Worm (Caenorhabditis elegans): ENCODE data around the gene ipp-5.

ce11 chrX:6020782-6021181 lies 10.5 kb upstream of the ipp-5 start:
- no peak for TF ChIP-seq ztf-11 (tag; optimal IDR thresholded peaks at IDR 0.05)
- no peak for TF ChIP-seq nhr-28 (tag; optimal IDR thresholded peaks at IDR 0.05)
- TF ChIP-seq aly-2 (tag; optimal IDR thresholded peaks at IDR 0.05): no peak
- no peak for TF ChIP-seq lsy-2 (tag; optimal IDR thresholded peaks at IDR 0.05)
- no peak for TF ChIP-seq lin-13 (GFP tag; optimal IDR thresholded peaks at IDR 0.05)
- no peak for TF ChIP-seq snpc-4 (tag; optimal IDR thresholded peaks at IDR 0.05)
- TF ChIP-seq lin-39 (tag; optimal IDR thresholded peaks at IDR 0.05): no peak
- TF ChIP-seq tag-97 (GFP tag; IDR thresholded peaks at IDR 0.05): no peak
- no peak for TF ChIP-seq nhr-6 (tag; optimal IDR thresholded peaks at IDR 0.05)
- no peak for TF ChIP-seq set-16 (GFP tag; IDR thresholded peaks at IDR 0.05)
- no peak for TF ChIP-seq daf-8 (GFP tag; IDR thresholded peaks at IDR 0.05)
- TF ChIP-seq ceh-82 (tag; optimal IDR thresholded peaks at IDR 0.05): no peak
- TF ChIP-seq nhr-237 (tag; optimal IDR thresholded peaks at IDR 0.05): no peak

Measured in whole organism, L4 larva.